Fruit fly (Drosophila melanogaster): ENCODE results near the gene inaF-D.
A peak's percentile ranks its signal among the peaks of the same experiment; 100 is the strongest.

Gene inaF-D

dm6 chrX:11716731-11717326, 12.1 kb downstream of the inaF-D start, which contains the start of gene prtp (continued):
- TF ChIP-seq NfI (GFP tag; optimal IDR thresholded peaks at IDR 0.05) (no peak), CG13123 (GFP tag; optimal IDR thresholded peaks at IDR 0.05) (no peak), vfl (GFP tag; optimal IDR thresholded peaks at IDR 0.05) (no peak), CG11695 (GFP tag; IDR thresholded peaks at IDR 0.05) (no peak), Awh (GFP tag; IDR thresholded peaks at IDR 0.05) (no peak), sd (tag; optimal IDR thresholded peaks at IDR 0.05) (no peak), Six4 (GFP tag; optimal IDR thresholded peaks at IDR 0.05) (peak; percentile 10), Dref (GFP tag; IDR thresholded peaks at IDR 0.05) (peak; percentile 66), sisA (GFP tag; IDR thresholded peaks at IDR 0.05) (no peak; the same call in 1 of the 2 replicates), CG17568 (GFP tag; optimal IDR thresholded peaks at IDR 0.05) (no peak), gce (GFP tag; IDR thresholded peaks at IDR 0.05) (no peak), CG13424 (tag; optimal IDR thresholded peaks at IDR 0.05) (peak; percentile 15), insv (GFP tag; optimal IDR thresholded peaks at IDR 0.05) (no peak), CG1792 (GFP tag; optimal IDR thresholded peaks at IDR 0.05) (no peak), gfzf (GFP tag; optimal IDR thresholded peaks at IDR 0.05) (no peak), bsh (GFP tag; optimal IDR thresholded peaks at IDR 0.05) (peak in 1 of 2 experiments; percentile 21), vnd (GFP tag; IDR thresholded peaks at IDR 0.05; ENCODE audit: partially characterized antibody) (no peak), nerfin-2 (GFP tag; IDR thresholded peaks at IDR 0.05; ENCODE audit: partially characterized antibody) (peak; percentile 19; the same call in 1 of the 2 replicates), Hmx (GFP tag; optimal IDR thresholded peaks at IDR 0.05) (no peak), caup (GFP tag; optimal IDR thresholded peaks at IDR 0.05; ENCODE audit: severe bottlenecking) (no peak), crol (GFP tag; IDR thresholded peaks at IDR 0.05) (peak; percentile 63; the same call in 1 of the 2 replicates), CG15696 (tag; optimal IDR thresholded peaks at IDR 0.05) (no peak), hkb (optimal IDR thresholded peaks at IDR 0.05) (no peak), hkb (GFP tag; IDR thresholded peaks at IDR 0.05) (peak; percentile 50; the same call in 1 of the 2 replicates), CG10147 (GFP tag; optimal IDR thresholded peaks at IDR 0.05) (no peak), CG6791 (GFP tag; IDR thresholded peaks at IDR 0.05; ENCODE audit: partially characterized antibody) (0 out of 3 replicates have a peak, but pooled peaks have one; percentile 56), CG15479 (GFP tag; optimal IDR thresholded peaks at IDR 0.05) (no peak), CG1602 (GFP tag; optimal IDR thresholded peaks at IDR 0.05) (no peak), Dll (GFP tag; IDR thresholded peaks at IDR 0.05; ENCODE audit: partially characterized antibody) (peak; percentile 76; the same call in 3 of the 4 replicates), fu2 (GFP tag; optimal IDR thresholded peaks at IDR 0.05) (no peak), Ets97D (GFP tag; optimal IDR thresholded peaks at IDR 0.05) (peak; percentile 67), schlank (tag; optimal IDR thresholded peaks at IDR 0.05) (no peak), Lim3 (GFP tag; IDR thresholded peaks at IDR 0.05) (no peak), ash1 (GFP tag; optimal IDR thresholded peaks at IDR 0.05) (no peak), twi (tag; optimal IDR thresholded peaks at IDR 0.05) (no peak), Poxn (GFP tag; IDR thresholded peaks at IDR 0.05) (no peak), CG14441 (GFP tag; IDR thresholded peaks at IDR 0.05) (no peak), CG14014 (GFP tag; IDR thresholded peaks at IDR 0.05) (no peak), bbx (GFP tag; IDR thresholded peaks at IDR 0.05; ENCODE audit: partially characterized antibody) (peak; percentile 32; the same call in 1 of the 2 replicates), CG3065 (GFP tag; optimal IDR thresholded peaks at IDR 0.05) (no peak), CG32767 (GFP tag; IDR thresholded peaks at IDR 0.05) (peak; percentile 25; the same call in 1 of the 2 replicates), otp (GFP tag; IDR thresholded peaks at IDR 0.05) (no peak), pum (GFP tag; optimal IDR thresholded peaks at IDR 0.05) (no peak), CG5245 (GFP tag; optimal IDR thresholded peaks at IDR 0.05) (no peak), mam (GFP tag; optimal IDR thresholded peaks at IDR 0.05) (no peak), ssp (GFP tag; IDR thresholded peaks at IDR 0.05) (0 out of 2 replicates have a peak, but pooled peaks have one; percentile 19), CG4707 (GFP tag; optimal IDR thresholded peaks at IDR 0.05) (no peak), ttk (GFP tag; IDR thresholded peaks at IDR 0.05) (no peak), CG4820 (GFP tag; optimal IDR thresholded peaks at IDR 0.05) (no peak), TFAM (GFP tag; optimal IDR thresholded peaks at IDR 0.05) (no peak)

Measured in whole organism, embryonic.